Fruit fly (Drosophila melanogaster): ENCODE data around the gene Dhrs4.

Gene Dhrs4

DNA sequence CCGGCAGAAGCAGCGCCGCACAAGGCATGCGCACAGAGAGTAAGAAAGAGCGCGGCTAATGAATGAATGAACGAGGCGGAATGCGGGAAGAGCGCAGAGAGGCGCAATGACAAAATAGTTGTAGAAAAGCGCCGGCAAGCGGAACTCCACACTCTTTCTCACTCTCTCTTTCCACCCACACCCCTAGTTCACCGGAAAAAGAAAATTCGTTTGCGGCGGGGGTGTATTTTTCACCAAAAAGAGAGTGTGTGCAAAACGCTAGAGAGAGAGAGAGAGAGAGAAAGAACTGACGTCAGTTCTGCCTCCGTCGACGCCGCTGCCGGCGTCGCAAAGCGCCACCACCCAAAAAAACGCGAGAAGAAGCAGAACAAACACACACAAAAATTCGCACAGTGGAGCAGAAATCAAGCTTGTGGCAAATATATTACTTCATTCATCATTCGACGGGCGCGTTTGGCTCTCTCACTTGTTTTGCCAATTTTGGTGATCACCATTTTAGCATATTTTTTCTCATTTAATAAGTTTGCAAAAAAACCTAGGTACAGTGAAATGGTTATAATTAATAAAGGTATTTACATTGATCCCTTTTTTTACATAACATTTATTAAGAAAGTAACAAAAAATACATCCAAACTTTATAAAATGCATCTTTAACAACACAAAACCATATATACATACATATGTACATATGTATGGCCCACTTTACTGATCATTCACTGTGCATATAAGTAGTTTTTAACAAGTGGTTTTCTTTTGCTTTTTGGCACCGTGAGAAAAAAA, 43.6 kb upstream of the Dhrs4 start (continued):
- TF ChIP-seq Dek (tag; optimal IDR thresholded peaks at IDR 0.05) (peak; percentile 52), CG10366 (GFP tag; IDR thresholded peaks at IDR 0.05) (peak; percentile 43; the same call in 1 of the 2 replicates), CG11504 (tag; optimal IDR thresholded peaks at IDR 0.05) (peak; percentile 73), zf30C (GFP tag; optimal IDR thresholded peaks at IDR 0.05) (peak; percentile 46), CG11723 (GFP tag; optimal IDR thresholded peaks at IDR 0.05) (peak; percentile 22), danr (GFP tag; IDR thresholded peaks at IDR 0.05) (no peak), Hsf (GFP tag; optimal IDR thresholded peaks at IDR 0.05) (peak; percentile 31), Fer3 (tag; optimal IDR thresholded peaks at IDR 0.05) (peak; percentile 50), yki (optimal IDR thresholded peaks at IDR 0.05) (peak; percentile 85), Xbp1 (GFP tag; optimal IDR thresholded peaks at IDR 0.05) (peak; percentile 55), CG3065 (GFP tag; optimal IDR thresholded peaks at IDR 0.05) (no peak), CG9727 (GFP tag; optimal IDR thresholded peaks at IDR 0.05) (peak; percentile 64), CG10267 (tag; optimal IDR thresholded peaks at IDR 0.05) (peak; percentile 19), Bgb (GFP tag; IDR thresholded peaks at IDR 0.05; ENCODE audit: partially characterized antibody) (peak; percentile 35; the same call in 1 of the 2 replicates), Scr (GFP tag; IDR thresholded peaks at IDR 0.05; ENCODE audit: partially characterized antibody) (peak; percentile 47), CG18619 (GFP tag; optimal IDR thresholded peaks at IDR 0.05) (peak; percentile 83), Oaz (GFP tag; IDR thresholded peaks at IDR 0.05) (no peak), CG15514 (GFP tag; optimal IDR thresholded peaks at IDR 0.05) (no peak), Med (GFP tag) (peak; percentile 86), vvl (GFP tag; IDR thresholded peaks at IDR 0.05) (peak; percentile 61; the same call in 1 of the 2 replicates), bab2 (GFP tag; optimal IDR thresholded peaks at IDR 0.05) (peak; percentile 17), org-1 (GFP tag; optimal IDR thresholded peaks at IDR 0.05) (peak; percentile 41), Ets65A (GFP tag) (peak; percentile 53), CG11456 (GFP tag; IDR thresholded peaks at IDR 0.05) (peak; percentile 63; the same call in 2 of the 3 replicates), NK7.1 (GFP tag; optimal IDR thresholded peaks at IDR 0.05) (peak; percentile 14), CG1024 (GFP tag; IDR thresholded peaks at IDR 0.05) (no peak), Meics (GFP tag; optimal IDR thresholded peaks at IDR 0.05) (peak; percentile 71), CG2875 (GFP tag; optimal IDR thresholded peaks at IDR 0.05) (no peak), CG6254 (GFP tag; optimal IDR thresholded peaks at IDR 0.05) (peak; percentile 21), tna (GFP tag; IDR thresholded peaks at IDR 0.05; ENCODE audit: partially characterized antibody) (no peak), p53 (GFP tag; optimal IDR thresholded peaks at IDR 0.05) (no peak), CG8359 (GFP tag; optimal IDR thresholded peaks at IDR 0.05; ENCODE audit: borderline replicate concordance) (peak; percentile 22), CG4282 (GFP tag; optimal IDR thresholded peaks at IDR 0.05) (peak; percentile 31), br (optimal IDR thresholded peaks at IDR 0.05) (no peak), unpg (GFP tag; optimal IDR thresholded peaks at IDR 0.05) (peak; percentile 20), ci (GFP tag; IDR thresholded peaks at IDR 0.05) (no peak; the same call in 2 of the 3 replicates), inv (GFP tag; IDR thresholded peaks at IDR 0.05; ENCODE audit: partially characterized antibody) (no peak), ato (GFP tag; IDR thresholded peaks at IDR 0.05; ENCODE audit: partially characterized antibody) (no peak), repo (GFP tag; optimal IDR thresholded peaks at IDR 0.05) (no peak), CG15479 (GFP tag; optimal IDR thresholded peaks at IDR 0.05) (peak; percentile 65), CG11398 (GFP tag; optimal IDR thresholded peaks at IDR 0.05) (no peak), Ets97D (GFP tag; optimal IDR thresholded peaks at IDR 0.05) (peak; percentile 43), kni (GFP tag; optimal IDR thresholded peaks at IDR 0.05) (peak; percentile 7), D (optimal IDR thresholded peaks at IDR 0.05) (no peak), D (GFP tag; optimal IDR thresholded peaks at IDR 0.05) (peak; percentile 24), ind (GFP tag; optimal IDR thresholded peaks at IDR 0.05) (peak; percentile 60), CG7357 (GFP tag; IDR thresholded peaks at IDR 0.05) (no peak), CG13775 (GFP tag; optimal IDR thresholded peaks at IDR 0.05) (peak; percentile 66), Hr3 (GFP tag; optimal IDR thresholded peaks at IDR 0.05) (peak; percentile 41), sug (tag; optimal IDR thresholded peaks at IDR 0.05) (peak; percentile 27)
